Worm (Caenorhabditis elegans) whole organism, L4 larva: Measurements from ENCODE around the gene lys-8.

Experiments
- aly-2 ChIP-seq: sonication (generic microtip); optimal IDR thresholded peaks from 2 replicates; lab custom pipeline; 2018; ENCODE audit warnings: missing biosample characterization, missing genetic modification characterization
- ceh-82 ChIP-seq: sonication (generic microtip); optimal IDR thresholded peaks from 2 replicates; lab custom pipeline; 2017; ENCODE audit warnings: missing biosample characterization, missing genetic modification characterization
- dpl-1 ChIP-seq: fragments of 150-350 bp; optimal IDR thresholded peaks from 2 replicates; lab custom pipeline; 2014; ENCODE audit warnings: missing biosample characterization, missing genetic modification reagents, missing genetic modification characterization
- fos-1 ChIP-seq: fragments of 150-350 bp; optimal IDR thresholded peaks from 2 replicates; lab custom pipeline; 2014; ENCODE audit warnings: missing biosample characterization, missing genetic modification characterization
- lin-1 ChIP-seq: fragments of 200-800 bp; sonication (Bioruptor generic); IDR thresholded peaks from 2 replicates; pipeline ENCODE4 v1.3.6; 2022; ENCODE audit warnings: missing genetic modification reagents, missing genetic modification characterization, missing compliant biosample characterization
- lin-13 ChIP-seq: fragments of 150-350 bp; optimal IDR thresholded peaks from 2 replicates; lab custom pipeline; 2014; ENCODE audit warnings: missing biosample characterization, missing genetic modification reagents, missing genetic modification characterization
- lin-29 ChIP-seq: fragments of 200-800 bp; sonication (Bioruptor generic); IDR thresholded peaks from 2 replicates; pipeline ENCODE4 v1.3.6; 2022; ENCODE audit warnings: missing genetic modification reagents, missing genetic modification characterization, missing compliant biosample characterization
- lir-3 ChIP-seq: sonication (generic microtip); optimal IDR thresholded peaks from 2 replicates; lab custom pipeline; 2016; ENCODE audit warnings: mild to moderate bottlenecking, missing genetic modification characterization, missing compliant biosample characterization
- pqm-1 ChIP-seq: sonication (generic microtip); optimal IDR thresholded peaks from 2 replicates; lab custom pipeline; 2017; ENCODE audit warnings: missing biosample characterization, missing genetic modification characterization
- skn-1 ChIP-seq: fragments of 150-350 bp; optimal IDR thresholded peaks from 2 replicates; lab custom pipeline; 2014; ENCODE audit warnings: missing biosample characterization, missing genetic modification characterization
- snpc-4 ChIP-seq: fragments of 150-350 bp; optimal IDR thresholded peaks from 2 replicates; lab custom pipeline; 2014; ENCODE audit warnings: missing biosample characterization, missing genetic modification characterization
- unc-130 ChIP-seq: sonication (generic microtip); optimal IDR thresholded peaks from 2 replicates; lab custom pipeline; 2016; ENCODE audit warnings: missing genetic modification reagents, missing genetic modification characterization, missing compliant biosample characterization
- zfp-3 ChIP-seq: fragments of 200-800 bp; sonication (Bioruptor generic); conservative IDR thresholded peaks from 2 replicates; pipeline ENCODE4 v1.3.6; 2022; ENCODE audit warnings: missing genetic modification reagents, missing genetic modification characterization, missing compliant biosample characterization
- ztf-11 ChIP-seq: fragments of 150-350 bp; optimal IDR thresholded peaks from 2 replicates; lab custom pipeline; 2014; ENCODE audit warnings: missing biosample characterization, missing genetic modification characterization

DNA sequence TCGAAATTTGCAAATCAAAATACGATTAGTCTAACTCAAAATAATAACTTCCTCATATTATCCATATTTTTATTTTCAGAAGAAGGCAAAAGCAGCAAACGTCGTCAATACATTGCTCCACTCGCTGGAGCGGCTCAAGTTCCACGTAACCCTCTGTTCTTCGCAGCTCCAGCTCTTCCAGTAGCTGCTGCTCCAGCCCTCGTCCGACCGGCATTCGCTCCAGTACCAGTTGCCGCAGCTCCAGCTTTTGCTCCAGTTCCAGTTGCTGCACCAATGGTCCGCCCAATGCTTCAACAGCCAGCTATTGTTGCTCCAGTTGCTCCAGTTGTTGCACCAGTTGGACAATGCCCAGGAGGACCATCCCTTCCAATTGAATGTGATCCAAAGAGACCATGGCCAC, 7.3 kb upstream of the lys-8 start:
- TF ChIP-seq lin-1 (GFP tag; lab: Robert Waterston, UW) = no peak
- TF ChIP-seq ceh-82 (tag; lab: Kevin White, UChicago) = no peak
- no peak for TF ChIP-seq pqm-1
- no peak for TF ChIP-seq zfp-3
- TF ChIP-seq snpc-4 = no peak
- TF ChIP-seq ztf-11 (tag; lab: Kevin White, UChicago) = no peak
- no peak for TF ChIP-seq lin-29 (GFP tag; lab: Robert Waterston, UW)
- TF ChIP-seq dpl-1 (GFP tag; lab: Kevin White, UChicago) = no peak
- no peak for TF ChIP-seq aly-2 (tag; lab: Kevin White, UChicago)
- TF ChIP-seq fos-1 (tag; lab: Kevin White, UChicago) = no peak
- no peak for TF ChIP-seq lir-3
- no peak for TF ChIP-seq unc-130
- no peak for TF ChIP-seq skn-1 (tag; lab: Kevin White, UChicago)
- no peak for TF ChIP-seq lin-13 (GFP tag; lab: Kevin White, UChicago)
